Worm (Caenorhabditis elegans) whole organism, mixed stage, embryonic: ENCODE measurements around the gene clec-140.

Experiments used
- M03D4.4 ChIP-seq: sonication (generic microtip); optimal IDR thresholded peaks from 2 replicates; lab custom pipeline; 2017; ENCODE audit warnings: mild to moderate bottlenecking, missing genetic modification characterization, missing compliant biosample characterization
- bed-3 ChIP-seq: fragments of 200-800 bp; sonication (Bioruptor generic); optimal IDR thresholded peaks from 3 replicates; lab custom pipeline; 2018; ENCODE audit warnings: mild to moderate bottlenecking, missing genetic modification characterization, moderate library complexity, missing compliant biosample characterization
- blmp-1 ChIP-seq: fragments of 150-350 bp; optimal IDR thresholded peaks from 2 replicates; lab custom pipeline; 2014; ENCODE audit warnings: missing biosample characterization, missing genetic modification characterization
- ceh-39 ChIP-seq: fragments of 150-350 bp; optimal IDR thresholded peaks from 2 replicates; lab custom pipeline; 2014; ENCODE audit warnings: missing biosample characterization, missing genetic modification characterization
- ceh-43 ChIP-seq: fragments of 200-800 bp; sonication (Bioruptor generic); optimal IDR thresholded peaks from 2 replicates; lab custom pipeline; 2018; ENCODE audit warnings: mild to moderate bottlenecking, missing genetic modification characterization, moderate library complexity, missing compliant biosample characterization
- ceh-83 ChIP-seq: fragments of 200-800 bp; sonication (Bioruptor generic); optimal IDR thresholded peaks from 2 replicates; lab custom pipeline; 2018; ENCODE audit warnings: mild to moderate bottlenecking, missing genetic modification characterization, missing compliant biosample characterization
- ces-1 ChIP-seq: fragments of 150-350 bp; optimal IDR thresholded peaks from 2 replicates; lab custom pipeline; 2014; ENCODE audit warnings: missing biosample characterization, missing genetic modification reagents, missing genetic modification characterization
- drap-1 ChIP-seq: fragments of 200-800 bp; sonication (Bioruptor generic); optimal IDR thresholded peaks from 3 replicates; lab custom pipeline; 2018; ENCODE audit warnings: mild to moderate bottlenecking, missing genetic modification characterization, missing compliant biosample characterization
- elt-1 ChIP-seq: sonication (generic microtip); optimal IDR thresholded peaks from 2 replicates; lab custom pipeline; 2017; ENCODE audit warnings: missing genetic modification characterization, mild to moderate bottlenecking, missing compliant biosample characterization, antibody characterized with exemption, moderate library complexity, borderline replicate concordance; ENCODE audit not compliant: insufficient read depth
- elt-3 ChIP-seq: fragments of 150-350 bp; optimal IDR thresholded peaks from 2 replicates; lab custom pipeline; 2014; ENCODE audit warnings: missing biosample characterization, missing genetic modification characterization
- hlh-1 ChIP-seq: fragments of 150-350 bp; optimal IDR thresholded peaks from 2 replicates; lab custom pipeline; 2014; ENCODE audit warnings: missing biosample characterization, missing genetic modification reagents, missing genetic modification characterization
- lin-13 ChIP-seq: fragments of 150-350 bp; optimal IDR thresholded peaks from 2 replicates; lab custom pipeline; 2014; ENCODE audit warnings: missing biosample characterization, missing genetic modification characterization
- lin-32 ChIP-seq: fragments of 200-800 bp; sonication (Bioruptor generic); optimal IDR thresholded peaks from 2 replicates; lab custom pipeline; 2018; ENCODE audit warnings: mild to moderate bottlenecking, missing genetic modification characterization, missing compliant biosample characterization
- lsy-2 ChIP-seq: fragments of 150-350 bp; optimal IDR thresholded peaks from 2 replicates; lab custom pipeline; 2014; ENCODE audit warnings: missing biosample characterization, missing genetic modification characterization
- mab-5 ChIP-seq: fragments of 150-350 bp; optimal IDR thresholded peaks from 2 replicates; lab custom pipeline; 2014; ENCODE audit warnings: missing biosample characterization, missing genetic modification characterization
- mep-1 ChIP-seq: fragments of 150-350 bp; optimal IDR thresholded peaks from 2 replicates; lab custom pipeline; 2017; ENCODE audit warnings: missing biosample characterization, missing genetic modification reagents, missing genetic modification characterization, inconsistent platforms
- nhr-12 ChIP-seq: fragments of 150-350 bp; optimal IDR thresholded peaks from 2 replicates; lab custom pipeline; 2014; ENCODE audit warnings: missing biosample characterization, missing genetic modification characterization
- nhr-2 ChIP-seq: fragments of 150-350 bp; optimal IDR thresholded peaks from 2 replicates; lab custom pipeline; 2014; ENCODE audit warnings: missing biosample characterization, missing genetic modification characterization
- nhr-237 ChIP-seq: fragments of 150-350 bp; optimal IDR thresholded peaks from 2 replicates; lab custom pipeline; 2014; ENCODE audit warnings: missing biosample characterization, missing genetic modification characterization
- nhr-28 ChIP-seq: fragments of 150-350 bp; optimal IDR thresholded peaks from 2 replicates; lab custom pipeline; 2014; ENCODE audit warnings: missing biosample characterization, missing genetic modification characterization
- nhr-76 ChIP-seq: sonication (generic microtip); optimal IDR thresholded peaks from 2 replicates; lab custom pipeline; 2017; ENCODE audit warnings: missing biosample characterization, missing genetic modification characterization
- pha-4 ChIP-seq: fragments of 150-350 bp; optimal IDR thresholded peaks from 2 replicates; lab custom pipeline; 2018; ENCODE audit warnings: missing biosample characterization, missing genetic modification reagents, missing genetic modification characterization
- sem-2 ChIP-seq: fragments of 200-800 bp; sonication (Bioruptor generic); optimal IDR thresholded peaks from 2 replicates; lab custom pipeline; 2018; ENCODE audit warnings: mild to moderate bottlenecking, missing genetic modification characterization, missing compliant biosample characterization
- snpc-4 ChIP-seq: fragments of 150-350 bp; optimal IDR thresholded peaks from 2 replicates; lab custom pipeline; 2014; ENCODE audit warnings: missing biosample characterization, missing genetic modification characterization
- sptf-1 ChIP-seq: sonication (generic microtip); optimal IDR thresholded peaks from 2 replicates; lab custom pipeline; 2017; ENCODE audit warnings: mild to moderate bottlenecking, missing genetic modification characterization, moderate library complexity, missing compliant biosample characterization
- tbx-8 ChIP-seq: fragments of 200-800 bp; sonication (Bioruptor generic); optimal IDR thresholded peaks from 2 replicates; lab custom pipeline; 2018; ENCODE audit warnings: mild to moderate bottlenecking, missing genetic modification characterization, moderate library complexity, missing compliant biosample characterization
- unc-120 ChIP-seq: sonication (generic microtip); optimal IDR thresholded peaks from 2 replicates; lab custom pipeline; 2017; ENCODE audit warnings: missing genetic modification characterization, missing compliant biosample characterization; ENCODE audit not compliant: poor library complexity, severe bottlenecking
- unc-39 ChIP-seq: fragments of 150-350 bp; optimal IDR thresholded peaks from 2 replicates; lab custom pipeline; 2014; ENCODE audit warnings: missing biosample characterization, missing genetic modification characterization
- unc-62 ChIP-seq: fragments of 150-350 bp; optimal IDR thresholded peaks from 2 replicates; lab custom pipeline; 2014; ENCODE audit warnings: missing biosample characterization, missing genetic modification reagents, missing genetic modification characterization
- zip-8 ChIP-seq: fragments of 150-350 bp; optimal IDR thresholded peaks from 2 replicates; lab custom pipeline; 2014; ENCODE audit warnings: missing biosample characterization, missing genetic modification characterization
- ztf-11 ChIP-seq: fragments of 150-350 bp; optimal IDR thresholded peaks from 2 replicates; lab custom pipeline; 2014; ENCODE audit warnings: missing biosample characterization, missing genetic modification characterization

The clec-140 gene

DNA sequence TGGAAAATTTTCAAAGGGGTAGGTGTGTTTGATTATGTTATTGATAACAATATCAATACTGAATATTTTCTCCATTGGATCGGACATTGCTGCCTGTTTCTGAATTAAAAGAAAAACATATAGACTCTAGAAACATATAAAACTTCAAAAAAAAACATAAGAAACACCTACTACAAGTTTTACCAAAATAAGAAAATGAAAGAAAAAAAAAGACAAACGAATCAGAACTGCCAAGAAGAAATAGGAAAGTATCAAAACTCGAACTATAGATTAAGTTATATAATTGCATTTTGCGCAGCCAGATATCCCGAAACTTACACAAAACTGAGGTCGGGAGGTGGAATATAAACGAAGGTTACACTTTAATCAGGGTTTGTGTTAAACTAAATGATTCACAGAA is 7.5 kb upstream of the clec-140 start, which contains the start of gene T05A7.11:
Gene T05A7.11, minus strand, starts transcription at position 101 of the 400 bp plus-strand sequence.
- TF ChIP-seq nhr-28 (no peak), nhr-12 (no peak), mep-1 (tag; lab: Kevin White, UChicago) (no peak), ces-1 (GFP tag; lab: Kevin White, UChicago) (no peak), unc-120 (no peak), hlh-1 (no peak)
- TF ChIP-seq, all 35 proteins: peak for 0

- TF ChIP-seq blmp-1 (tag; lab: Kevin White, UChicago), result no peak
- TF ChIP-seq unc-120, result no peak
- no peak for TF ChIP-seq unc-39 (tag; lab: Kevin White, UChicago)
- TF ChIP-seq lsy-2 (tag; lab: Kevin White, UChicago), result no peak
- no peak for TF ChIP-seq nhr-28
- TF ChIP-seq nhr-76 (tag; lab: Kevin White, UChicago), result no peak
- no peak for TF ChIP-seq ceh-83 (GFP tag; lab: Kevin White, UChicago)
- TF ChIP-seq lin-32 (GFP tag; lab: Kevin White, UChicago), result no peak
- no peak for TF ChIP-seq bed-3 (GFP tag; lab: Kevin White, UChicago)
- no peak for TF ChIP-seq ceh-39 (tag; lab: Kevin White, UChicago)
Measured at ce11 chrII:4667572-4667971, 5.3 kb upstream of the clec-140 start, which contains the start of gene fut-5. Gene fut-5 (minus strand): TSS chrII:4667672.

ce11 chrII:4671692-4672091 is 1.2 kb upstream of the clec-140 start, which contains the start of gene T05A7.6:
Gene T05A7.6 (minus strand): TSS chrII:4671792.
- no peak for TF ChIP-seq bed-3 (GFP tag; lab: Kevin White, UChicago)
- no peak for TF ChIP-seq lin-32 (GFP tag; lab: Kevin White, UChicago)
- TF ChIP-seq nhr-28, result no peak
- TF ChIP-seq, all 35 proteins: peak for 0

DNA sequence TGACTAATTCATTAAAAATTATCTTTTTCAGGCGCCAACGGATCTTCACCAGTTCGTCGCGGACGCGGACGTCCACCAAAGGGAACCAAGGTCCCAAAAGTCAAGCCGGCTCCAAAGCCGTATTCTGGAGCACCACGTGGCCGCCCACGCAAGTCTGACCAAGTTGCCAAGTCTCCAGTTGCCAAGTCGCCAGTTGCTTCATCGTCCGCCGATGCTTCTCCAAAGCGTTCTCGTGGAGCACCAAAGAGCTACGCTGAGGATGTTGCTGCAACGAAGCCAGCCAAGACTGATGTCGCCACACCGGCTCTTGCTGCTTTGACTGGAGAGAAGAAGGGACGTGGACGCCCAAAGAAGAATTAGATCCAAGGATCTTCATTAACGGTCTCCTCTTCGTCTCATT is 382 bp downstream of the clec-140 start:
- TF ChIP-seq zip-8 (tag; lab: Kevin White, UChicago) (no peak), tbx-8 (no peak), nhr-76 (tag; lab: Kevin White, UChicago) (no peak), M03D4.4 (tag; lab: Kevin White, UChicago) (no peak), pha-4 (no peak), elt-3 (tag; lab: Kevin White, UChicago) (no peak), drap-1 (GFP tag; lab: Kevin White, UChicago) (no peak), mep-1 (tag; lab: Kevin White, UChicago) (no peak), sptf-1 (tag; lab: Kevin White, UChicago) (no peak), nhr-28 (no peak), ceh-39 (tag; lab: Kevin White, UChicago) (no peak), ztf-11 (no peak), lin-13 (no peak), blmp-1 (tag; lab: Kevin White, UChicago) (no peak), ceh-43 (GFP tag; lab: Kevin White, UChicago) (no peak), unc-62 (GFP tag; lab: Kevin White, UChicago) (no peak), elt-1 (no peak), lsy-2 (tag; lab: Kevin White, UChicago) (no peak), hlh-1 (no peak)

- no peak for TF ChIP-seq nhr-237 (tag; lab: Kevin White, UChicago)
- TF ChIP-seq elt-3 (tag; lab: Kevin White, UChicago), result no peak
- no peak for TF ChIP-seq blmp-1 (tag; lab: Kevin White, UChicago)
- no peak for TF ChIP-seq nhr-12
- TF ChIP-seq nhr-28, result no peak
- TF ChIP-seq hlh-1, result no peak
- TF ChIP-seq sptf-1 (tag; lab: Kevin White, UChicago), result no peak
- TF ChIP-seq sem-2 (GFP tag; lab: Kevin White, UChicago), result no peak
- no peak for TF ChIP-seq mab-5 (tag; lab: Kevin White, UChicago)
- no peak for TF ChIP-seq tbx-8
- no peak for TF ChIP-seq snpc-4 (tag; lab: Kevin White, UChicago)
- no peak for TF ChIP-seq nhr-2 (tag; lab: Kevin White, UChicago)
- no peak for TF ChIP-seq unc-39 (tag; lab: Kevin White, UChicago)
- no peak for TF ChIP-seq lin-32 (GFP tag; lab: Kevin White, UChicago)
- no peak for TF ChIP-seq M03D4.4 (tag; lab: Kevin White, UChicago)
- no peak for TF ChIP-seq ceh-83 (GFP tag; lab: Kevin White, UChicago)
- no peak for TF ChIP-seq ceh-43 (GFP tag; lab: Kevin White, UChicago)
- TF ChIP-seq elt-1, result no peak
Measured at ce11 chrII:4673670-4674069, 810 bp downstream of the clec-140 start.
